Worm (Caenorhabditis elegans): ENCODE results near the gene F08F8.10.

- TF ChIP-seq sea-2 (GFP tag; IDR thresholded peaks at IDR 0.05) (no peak), K11D2.4 (GFP tag; IDR thresholded peaks at IDR 0.05) (no peak), snpc-4 (GFP tag; optimal IDR thresholded peaks at IDR 0.05) (no peak), snpc-4 (tag; optimal IDR thresholded peaks at IDR 0.05) (no peak), bed-1 (GFP tag; IDR thresholded peaks at IDR 0.05) (no peak), unc-62 (GFP tag; optimal IDR thresholded peaks at IDR 0.05) (no peak), nhr-80 (tag; optimal IDR thresholded peaks at IDR 0.05) (no peak), nhr-120 (GFP tag; IDR thresholded peaks at IDR 0.05) (no peak), hlh-26 (GFP tag; conservative IDR thresholded peaks at IDR 0.05) (no peak), ccch-3 (GFP tag; optimal IDR thresholded peaks at IDR 0.05) (no peak), tlf-1 (GFP tag; optimal IDR thresholded peaks at IDR 0.05) (no peak)
Measured at ce11 chrIII:7322018-7322417, 35.2 kb downstream of the F08F8.10 start.
